Fruit fly (Drosophila melanogaster): ENCODE data around the gene CG31643.

CG31643 gene

DNA sequence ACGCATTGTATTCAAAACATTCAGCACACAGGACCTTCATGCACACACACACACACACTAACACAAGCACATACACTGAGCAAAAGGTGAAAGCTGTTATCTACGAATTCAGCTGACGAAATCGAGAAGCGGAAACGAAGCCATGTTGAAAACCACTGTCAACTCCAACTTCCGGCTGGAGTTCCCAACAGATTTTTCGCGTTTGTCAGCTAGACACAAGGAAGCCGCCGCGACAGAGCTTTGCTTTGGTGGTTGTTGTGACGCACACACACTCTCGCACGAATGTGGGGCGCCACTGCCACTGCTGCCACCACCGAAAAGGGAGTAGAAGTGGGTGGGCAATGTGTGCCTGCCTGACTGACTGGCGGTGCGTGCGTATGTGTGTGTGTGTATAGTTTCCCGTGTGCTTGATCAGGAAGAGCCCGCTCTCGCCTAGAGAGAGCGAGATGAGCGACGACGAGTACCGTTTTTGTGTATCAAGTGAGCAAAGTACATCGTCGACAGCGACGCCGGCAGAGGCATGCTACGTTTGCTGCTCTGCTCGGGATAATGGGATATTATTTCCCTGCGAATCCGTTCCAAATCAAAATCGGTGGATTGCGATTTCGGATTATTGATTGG is 40.2 kb upstream of the CG31643 start (continued):
- TF ChIP-seq CG7372 (GFP tag; IDR thresholded peaks at IDR 0.05) (no peak), CG14014 (GFP tag; IDR thresholded peaks at IDR 0.05) (no peak), Oaz (GFP tag; IDR thresholded peaks at IDR 0.05) (no peak), nom (GFP tag; optimal IDR thresholded peaks at IDR 0.05) (peak; percentile 79), CG14667 (GFP tag; IDR thresholded peaks at IDR 0.05) (no peak), sr (GFP tag; IDR thresholded peaks at IDR 0.05) (0 out of 3 replicates have a peak, but pooled peaks have one; percentile 4), rib (GFP tag; IDR thresholded peaks at IDR 0.05) (no peak), chif (GFP tag; optimal IDR thresholded peaks at IDR 0.05) (no peak), pfk (GFP tag; optimal IDR thresholded peaks at IDR 0.05) (no peak), CG13894 (tag; optimal IDR thresholded peaks at IDR 0.05) (peak; percentile 42), CG12299 (tag; optimal IDR thresholded peaks at IDR 0.05) (peak; percentile 65), Hmr (GFP tag; optimal IDR thresholded peaks at IDR 0.05) (no peak), CG10209 (GFP tag; optimal IDR thresholded peaks at IDR 0.05) (peak; percentile 24), CG10321 (GFP tag; IDR thresholded peaks at IDR 0.05) (no peak), kah (GFP tag; optimal IDR thresholded peaks at IDR 0.05) (peak; percentile 90), CkIIα-i1 (GFP tag; IDR thresholded peaks at IDR 0.05) (no peak), ind (GFP tag; optimal IDR thresholded peaks at IDR 0.05) (no peak), Sry-β (GFP tag; optimal IDR thresholded peaks at IDR 0.05) (peak; percentile 45), ttk (GFP tag; IDR thresholded peaks at IDR 0.05) (no peak), CG10979 (tag; optimal IDR thresholded peaks at IDR 0.05) (peak; percentile 37), Deaf1 (tag; optimal IDR thresholded peaks at IDR 0.05) (peak; percentile 37), jing (GFP tag; optimal IDR thresholded peaks at IDR 0.05) (no peak), Fer1 (GFP tag; optimal IDR thresholded peaks at IDR 0.05) (peak; percentile 88), CG13287 (GFP tag; IDR thresholded peaks at IDR 0.05; ENCODE audit: partially characterized antibody) (no peak), CG7786 (GFP tag; optimal IDR thresholded peaks at IDR 0.05) (no peak), salm (tag; optimal IDR thresholded peaks at IDR 0.05) (no peak), Dll (GFP tag; IDR thresholded peaks at IDR 0.05; ENCODE audit: partially characterized antibody) (no peak), HLH3B (GFP tag; IDR thresholded peaks at IDR 0.05) (no peak; the same call in 1 of the 2 replicates), YL-1 (GFP tag; optimal IDR thresholded peaks at IDR 0.05) (peak; percentile 39), D19A (tag; optimal IDR thresholded peaks at IDR 0.05) (peak; percentile 34), hb (GFP tag; IDR thresholded peaks at IDR 0.05; ENCODE audit: partially characterized antibody) (no peak), Stat92E (GFP tag; optimal IDR thresholded peaks at IDR 0.05) (no peak), dpn (GFP tag; optimal IDR thresholded peaks at IDR 0.05) (peak in 1 of 2 experiments; percentile 14), CG8944 (GFP tag; optimal IDR thresholded peaks at IDR 0.05) (no peak), bab2 (GFP tag; optimal IDR thresholded peaks at IDR 0.05) (no peak), gfzf (GFP tag; optimal IDR thresholded peaks at IDR 0.05) (no peak), org-1 (GFP tag; optimal IDR thresholded peaks at IDR 0.05) (peak; percentile 50), usp (GFP tag; optimal IDR thresholded peaks at IDR 0.05) (no peak), TFAM (GFP tag; optimal IDR thresholded peaks at IDR 0.05) (peak; percentile 15), ems (GFP tag; optimal IDR thresholded peaks at IDR 0.05) (no peak), CG8765 (GFP tag; IDR thresholded peaks at IDR 0.05) (peak; percentile 28; the same call in 1 of the 2 replicates), tio (GFP tag; optimal IDR thresholded peaks at IDR 0.05) (no peak), Kr (GFP tag; optimal IDR thresholded peaks at IDR 0.05) (no peak), vnd (GFP tag; IDR thresholded peaks at IDR 0.05; ENCODE audit: partially characterized antibody) (no peak), ERR (GFP tag; optimal IDR thresholded peaks at IDR 0.05) (no peak), fd3F (GFP tag; optimal IDR thresholded peaks at IDR 0.05) (no peak), onecut (GFP tag; IDR thresholded peaks at IDR 0.05) (peak; percentile 69), crc (GFP tag; optimal IDR thresholded peaks at IDR 0.05) (no peak), CG10654 (GFP tag; optimal IDR thresholded peaks at IDR 0.05) (no peak), CG8924 (tag; optimal IDR thresholded peaks at IDR 0.05) (peak; percentile 43)

Measured in whole organism, embryonic.